Fruit fly (Drosophila melanogaster): Measurements from ENCODE around the gene CG31826.

The CG31826 gene

DNA sequence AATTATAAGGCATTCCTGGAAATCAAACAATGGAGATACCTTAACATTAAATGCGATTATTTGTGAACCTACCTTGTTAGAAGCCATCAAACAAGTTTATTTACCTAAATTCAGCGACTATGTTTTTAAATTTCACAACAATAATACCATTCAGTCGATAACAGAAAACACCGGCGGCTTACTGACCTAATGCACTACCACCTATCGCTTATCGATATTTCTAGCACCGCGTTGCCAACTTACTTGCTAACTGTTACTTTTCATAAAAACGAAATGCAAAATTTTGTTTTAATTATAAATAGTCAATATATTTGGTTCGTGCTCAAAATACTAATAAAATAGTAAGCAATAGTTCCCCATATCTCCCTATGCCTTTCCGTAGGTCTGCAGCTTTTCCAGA, 1.9 kb downstream of the CG31826 start, which contains the start of gene Ku80:
Gene Ku80, minus strand, starts transcription at position 182 of the 400 bp plus-strand sequence.
- TF ChIP-seq fd96Ca (GFP tag; IDR thresholded peaks at IDR 0.05) (no peak), CG14655 (GFP tag; optimal IDR thresholded peaks at IDR 0.05) (no peak), D1 (tag; optimal IDR thresholded peaks at IDR 0.05) (peak; percentile 29), Pif1B (GFP tag; optimal IDR thresholded peaks at IDR 0.05) (no peak), Ets98B (GFP tag; IDR thresholded peaks at IDR 0.05) (no peak), gl (tag; optimal IDR thresholded peaks at IDR 0.05) (no peak), CG4496 (GFP tag; IDR thresholded peaks at IDR 0.05) (no peak), CG17806 (tag; optimal IDR thresholded peaks at IDR 0.05) (no peak), CG9948 (tag; optimal IDR thresholded peaks at IDR 0.05) (no peak)

dm6 chr2L:15768097-15768496, 4.8 kb downstream of the CG31826 start, which contains the start of gene wek:
TSS of gene wek (minus strand) at chr2L:15768349.
- TF ChIP-seq CG34367 (tag; optimal IDR thresholded peaks at IDR 0.05), result no peak
- TF ChIP-seq D1 (tag; optimal IDR thresholded peaks at IDR 0.05), result no peak
- TF ChIP-seq CG9948 (tag; optimal IDR thresholded peaks at IDR 0.05), result no peak
- no peak for TF ChIP-seq CG15710 (tag; optimal IDR thresholded peaks at IDR 0.05)
- no peak for TF ChIP-seq CG14655 (GFP tag; optimal IDR thresholded peaks at IDR 0.05)
- no peak for TF ChIP-seq EcR (GFP tag; optimal IDR thresholded peaks at IDR 0.05)
- TF ChIP-seq rn (GFP tag; IDR thresholded peaks at IDR 0.05), result no peak
- no peak for TF ChIP-seq Pif1B (GFP tag; optimal IDR thresholded peaks at IDR 0.05)
- TF ChIP-seq CG12605 (GFP tag; IDR thresholded peaks at IDR 0.05), result no peak; the same call in none of the 2 replicates
- no peak for TF ChIP-seq Pif1A (GFP tag; optimal IDR thresholded peaks at IDR 0.05)
- no peak for TF ChIP-seq CG4496 (GFP tag; IDR thresholded peaks at IDR 0.05)
- no peak for TF ChIP-seq gl (tag; optimal IDR thresholded peaks at IDR 0.05)
- TF ChIP-seq Ets98B (GFP tag; IDR thresholded peaks at IDR 0.05), result no peak
- TF ChIP-seq fd96Ca (GFP tag; IDR thresholded peaks at IDR 0.05), result no peak
- no peak for TF ChIP-seq CG8159 (tag; optimal IDR thresholded peaks at IDR 0.05)
- TF ChIP-seq CG8301 (tag; optimal IDR thresholded peaks at IDR 0.05), result no peak
- TF ChIP-seq CG10348 (GFP tag; IDR thresholded peaks at IDR 0.05), result no peak
- TF ChIP-seq CG32121 (GFP tag; IDR thresholded peaks at IDR 0.05), result no peak

dm6 chr2L:15764029-15764428, 8.9 kb downstream of the CG31826 start, which contains the start of gene CG3793:
TSS of gene CG3793 (plus strand) at chr2L:15764220.
- TF ChIP-seq gl (tag; optimal IDR thresholded peaks at IDR 0.05), result no peak
- TF ChIP-seq fd96Ca (GFP tag; IDR thresholded peaks at IDR 0.05), result no peak
- no peak for TF ChIP-seq CG8301 (tag; optimal IDR thresholded peaks at IDR 0.05)
- no peak for TF ChIP-seq CG12605 (GFP tag; IDR thresholded peaks at IDR 0.05)
- no peak for TF ChIP-seq CG17806 (tag; optimal IDR thresholded peaks at IDR 0.05)
- TF ChIP-seq CG15710 (tag; optimal IDR thresholded peaks at IDR 0.05), result no peak
- TF ChIP-seq CG32121 (GFP tag; IDR thresholded peaks at IDR 0.05), result no peak
- TF ChIP-seq CG8159 (tag; optimal IDR thresholded peaks at IDR 0.05), result no peak
- TF ChIP-seq Snoo (tag; optimal IDR thresholded peaks at IDR 0.05), result no peak
- no peak for TF ChIP-seq CG10348 (GFP tag; IDR thresholded peaks at IDR 0.05)
- no peak for TF ChIP-seq Pif1A (GFP tag; optimal IDR thresholded peaks at IDR 0.05)
- TF ChIP-seq Pif1B (GFP tag; optimal IDR thresholded peaks at IDR 0.05), result no peak
- no peak for TF ChIP-seq CG13204 (GFP tag; optimal IDR thresholded peaks at IDR 0.05)
- TF ChIP-seq CG14655 (GFP tag; optimal IDR thresholded peaks at IDR 0.05), result no peak
- TF ChIP-seq rn (GFP tag; IDR thresholded peaks at IDR 0.05), result no peak
- TF ChIP-seq EcR (GFP tag; optimal IDR thresholded peaks at IDR 0.05), result no peak

DNA sequence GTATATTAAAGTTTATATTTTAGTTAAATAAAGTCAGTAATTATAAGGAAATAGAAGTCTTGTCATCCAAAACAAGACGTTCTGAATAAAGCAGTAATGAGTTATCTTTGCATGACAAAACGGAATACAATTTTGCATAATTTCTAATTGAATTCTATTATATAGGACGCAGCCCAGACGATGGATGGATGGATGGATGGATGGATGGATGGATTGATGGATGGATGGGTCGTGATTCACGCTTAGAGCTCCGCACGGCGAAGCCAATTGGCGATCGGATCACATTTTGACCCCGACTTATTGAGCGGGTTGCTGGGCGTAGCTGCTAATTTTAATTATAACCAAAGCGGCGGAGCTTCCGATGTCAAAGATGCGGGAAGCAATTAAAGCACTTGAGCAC, 9.5 kb downstream of the CG31826 start:
- TF ChIP-seq CG4496 (GFP tag; IDR thresholded peaks at IDR 0.05) (no peak), CG8301 (tag; optimal IDR thresholded peaks at IDR 0.05) (no peak), D1 (tag; optimal IDR thresholded peaks at IDR 0.05) (no peak), CG34367 (tag; optimal IDR thresholded peaks at IDR 0.05) (no peak), Pif1A (GFP tag; optimal IDR thresholded peaks at IDR 0.05) (no peak), CG14655 (GFP tag; optimal IDR thresholded peaks at IDR 0.05) (no peak), CG15710 (tag; optimal IDR thresholded peaks at IDR 0.05) (no peak), gl (tag; optimal IDR thresholded peaks at IDR 0.05) (no peak), EcR (GFP tag; optimal IDR thresholded peaks at IDR 0.05) (no peak), Pif1B (GFP tag; optimal IDR thresholded peaks at IDR 0.05) (no peak)

DNA sequence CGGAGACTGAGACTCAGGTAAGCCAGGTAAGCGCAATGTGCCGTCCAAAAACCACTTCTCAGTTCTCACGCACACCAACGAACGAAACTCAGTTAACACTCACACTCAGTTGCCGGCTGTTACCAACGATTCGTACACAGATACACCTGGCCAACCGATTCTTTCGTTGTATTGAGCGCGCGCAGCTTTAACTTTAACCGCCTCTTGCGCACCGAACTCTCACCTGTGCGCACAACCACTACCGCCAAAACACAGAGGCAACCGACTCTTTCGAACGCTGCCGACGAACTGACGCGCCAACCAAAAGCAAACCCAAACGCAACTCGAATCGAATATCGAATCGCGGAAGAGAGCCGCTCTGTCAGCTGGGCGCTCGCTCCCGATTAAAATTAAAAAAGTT, 10.4 kb downstream of the CG31826 start, which contains the start of gene Gli:
Gene Gli, minus strand, starts transcription at position 293 of the 400 bp plus-strand sequence.
- no peak for TF ChIP-seq CG8159 (tag; optimal IDR thresholded peaks at IDR 0.05)
- no peak for TF ChIP-seq rn (GFP tag; IDR thresholded peaks at IDR 0.05)
- TF ChIP-seq CG34367 (tag; optimal IDR thresholded peaks at IDR 0.05), result no peak
- no peak for TF ChIP-seq CG10348 (GFP tag; IDR thresholded peaks at IDR 0.05)
- no peak for TF ChIP-seq Snoo (tag; optimal IDR thresholded peaks at IDR 0.05)
- TF ChIP-seq CG4496 (GFP tag; IDR thresholded peaks at IDR 0.05), result peak; percentile 51
- peak; percentile 69 for TF ChIP-seq Ets98B (GFP tag; IDR thresholded peaks at IDR 0.05)
- TF ChIP-seq CG13204 (GFP tag; optimal IDR thresholded peaks at IDR 0.05), result no peak
- peak; percentile 36; the same call in 1 of the 2 replicates for TF ChIP-seq CG12605 (GFP tag; IDR thresholded peaks at IDR 0.05)
- TF ChIP-seq CG15710 (tag; optimal IDR thresholded peaks at IDR 0.05), result no peak
- no peak for TF ChIP-seq CG8301 (tag; optimal IDR thresholded peaks at IDR 0.05)
- TF ChIP-seq CG32121 (GFP tag; IDR thresholded peaks at IDR 0.05), result peak; percentile 34; the same call in 1 of the 2 replicates
- peak; percentile 31 for TF ChIP-seq gl (tag; optimal IDR thresholded peaks at IDR 0.05)
- no peak for TF ChIP-seq CG17806 (tag; optimal IDR thresholded peaks at IDR 0.05)
- no peak for TF ChIP-seq Pif1A (GFP tag; optimal IDR thresholded peaks at IDR 0.05)
- TF ChIP-seq Pif1B (GFP tag; optimal IDR thresholded peaks at IDR 0.05), result no peak
- TF ChIP-seq D1 (tag; optimal IDR thresholded peaks at IDR 0.05), result peak; percentile 6
- peak; percentile 6; the same call in 1 of the 3 replicates for TF ChIP-seq fd96Ca (GFP tag; IDR thresholded peaks at IDR 0.05)
- no peak for TF ChIP-seq CG14655 (GFP tag; optimal IDR thresholded peaks at IDR 0.05)
- TF ChIP-seq EcR (GFP tag; optimal IDR thresholded peaks at IDR 0.05), result peak; percentile 81
- no peak for TF ChIP-seq CG9948 (tag; optimal IDR thresholded peaks at IDR 0.05)
